Worm (Caenorhabditis elegans): ENCODE measurements around the gene dot-1.5.

Gene dot-1.5

DNA sequence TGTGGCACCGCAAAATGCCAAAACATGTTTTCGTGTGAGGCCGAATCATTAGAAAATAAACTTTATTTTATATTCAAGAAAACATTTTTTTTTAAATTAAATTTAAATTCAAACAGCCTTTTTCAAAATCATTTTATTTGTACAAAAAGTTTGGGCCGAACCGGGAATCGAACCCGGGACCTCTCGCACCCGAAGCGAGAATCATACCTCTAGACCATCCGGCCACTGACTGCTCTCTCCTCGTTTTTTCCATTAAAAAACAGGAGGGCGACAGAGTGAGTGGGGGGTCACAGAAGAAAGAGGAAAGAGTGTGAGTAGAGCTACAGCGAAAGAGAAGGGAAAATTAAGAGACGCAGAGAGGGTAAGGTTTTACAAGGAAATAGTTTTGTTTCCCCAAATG, 36.6 kb upstream of the dot-1.5 start (continued):
- TF ChIP-seq unc-3 (GFP tag; conservative IDR thresholded peaks at IDR 0.05) (peak; percentile 51), unc-3 (tag; optimal IDR thresholded peaks at IDR 0.05) (no peak), eyg-1 (tag; optimal IDR thresholded peaks at IDR 0.05) (peak; percentile 39), sox-4 (tag; optimal IDR thresholded peaks at IDR 0.05) (peak; percentile 62), ceh-45 (GFP tag; IDR thresholded peaks at IDR 0.05) (peak; percentile 41; the same call in 1 of the 2 replicates), tbx-2 (tag; optimal IDR thresholded peaks at IDR 0.05) (peak; percentile 78), C08G9.2 (tag; optimal IDR thresholded peaks at IDR 0.05) (peak; percentile 62), hlh-30 (tag; optimal IDR thresholded peaks at IDR 0.05; ENCODE audit: insufficient read depth) (no peak), hlh-8 (tag; optimal IDR thresholded peaks at IDR 0.05) (peak; percentile 33), sox-2 (GFP tag; IDR thresholded peaks at IDR 0.05) (peak; percentile 68), unc-55 (GFP tag; optimal IDR thresholded peaks at IDR 0.05) (no peak), F13H6.1 (tag; optimal IDR thresholded peaks at IDR 0.05) (no peak), pha-2 (tag; optimal IDR thresholded peaks at IDR 0.05) (peak; percentile 71), ceh-31 (tag; optimal IDR thresholded peaks at IDR 0.05) (no peak), dmd-4 (tag; optimal IDR thresholded peaks at IDR 0.05; ENCODE audit: borderline replicate concordance) (no peak), ceh-9 (tag; optimal IDR thresholded peaks at IDR 0.05) (peak; percentile 46), ceh-30 (tag; optimal IDR thresholded peaks at IDR 0.05) (peak; percentile 3), K02D7.2 (tag; optimal IDR thresholded peaks at IDR 0.05) (peak; percentile 62), pag-3 (tag; optimal IDR thresholded peaks at IDR 0.05; ENCODE audit: borderline replicate concordance) (no peak), ceh-14 (tag; optimal IDR thresholded peaks at IDR 0.05) (peak; percentile 2), ceh-34 (tag; optimal IDR thresholded peaks at IDR 0.05) (peak; percentile 51), sdc-2 (tag; optimal IDR thresholded peaks at IDR 0.05) (peak; percentile 94), ceh-48 (tag; optimal IDR thresholded peaks at IDR 0.05) (peak; percentile 53), Y22D7AL.16 (tag; optimal IDR thresholded peaks at IDR 0.05) (peak; percentile 24), madf-2 (tag; optimal IDR thresholded peaks at IDR 0.05) (peak; percentile 4), C38D4.7 (GFP tag; optimal IDR thresholded peaks at IDR 0.05) (peak; percentile 65), T23F11.4 (GFP tag; optimal IDR thresholded peaks at IDR 0.05) (peak; percentile 51), che-1 (tag; optimal IDR thresholded peaks at IDR 0.05) (peak; percentile 77), fkh-10 (GFP tag; optimal IDR thresholded peaks at IDR 0.05) (no peak), odd-2 (tag; optimal IDR thresholded peaks at IDR 0.05) (peak; percentile 48), ceh-2 (tag; optimal IDR thresholded peaks at IDR 0.05) (peak; percentile 61), unc-86 (tag; optimal IDR thresholded peaks at IDR 0.05) (peak; percentile 57), ceh-6 (GFP tag; optimal IDR thresholded peaks at IDR 0.05) (peak; percentile 74)

DNA sequence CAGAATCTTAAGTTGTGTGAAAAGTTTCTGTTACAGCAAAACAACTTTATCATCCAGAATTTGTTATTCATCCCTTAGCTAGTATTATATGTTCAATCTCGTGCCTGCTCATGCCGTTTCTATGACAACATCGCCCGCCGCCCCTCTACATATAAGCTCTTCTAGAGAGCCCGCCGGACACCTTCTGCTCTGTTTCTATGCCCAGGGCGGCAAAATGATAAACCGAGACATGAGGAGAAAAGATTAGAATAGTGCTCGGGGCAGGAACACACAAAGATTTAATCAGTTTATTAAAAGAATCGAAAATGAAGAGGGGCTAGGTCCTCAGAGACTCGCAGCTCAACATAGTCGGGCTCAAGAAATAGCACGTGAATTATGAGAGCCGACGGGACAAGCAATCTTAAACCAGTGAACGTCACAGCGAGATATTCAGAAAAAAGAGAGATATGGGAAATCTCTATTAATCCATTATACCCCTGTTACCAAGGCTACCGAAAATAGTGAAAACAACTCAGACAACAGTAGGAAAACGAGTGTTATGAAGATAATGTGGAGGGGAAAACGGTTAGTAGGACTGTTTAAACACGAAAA, 28.7 kb upstream of the dot-1.5 start:
- TF ChIP-seq hlh-6 (tag; optimal IDR thresholded peaks at IDR 0.05) (no peak), unc-42 (tag; optimal IDR thresholded peaks at IDR 0.05) (peak; percentile 4), sox-4 (tag; optimal IDR thresholded peaks at IDR 0.05) (no peak), ceh-22 (tag; optimal IDR thresholded peaks at IDR 0.05) (no peak), sdc-2 (tag; optimal IDR thresholded peaks at IDR 0.05) (peak; percentile 98), madf-2 (tag; optimal IDR thresholded peaks at IDR 0.05) (no peak), odd-2 (tag; optimal IDR thresholded peaks at IDR 0.05) (no peak), ceh-48 (tag; optimal IDR thresholded peaks at IDR 0.05) (no peak), ceh-30 (tag; optimal IDR thresholded peaks at IDR 0.05) (no peak), fkh-6 (tag; optimal IDR thresholded peaks at IDR 0.05) (no peak), gmeb-2 (tag; optimal IDR thresholded peaks at IDR 0.05) (no peak), dve-1 (tag; optimal IDR thresholded peaks at IDR 0.05) (no peak), tbx-2 (tag; optimal IDR thresholded peaks at IDR 0.05) (peak; percentile 42), ama-1 (optimal IDR thresholded peaks at IDR 0.05) (no peak), ttx-3 (tag; optimal IDR thresholded peaks at IDR 0.05) (no peak), unc-55 (GFP tag; optimal IDR thresholded peaks at IDR 0.05) (no peak), unc-3 (GFP tag; conservative IDR thresholded peaks at IDR 0.05) (no peak), unc-3 (tag; optimal IDR thresholded peaks at IDR 0.05) (no peak), ets-4 (tag; optimal IDR thresholded peaks at IDR 0.05) (no peak), pax-1 (tag; optimal IDR thresholded peaks at IDR 0.05) (no peak), hlh-13 (GFP tag; optimal IDR thresholded peaks at IDR 0.05) (no peak), fax-1 (tag; optimal IDR thresholded peaks at IDR 0.05) (no peak), hlh-8 (tag; optimal IDR thresholded peaks at IDR 0.05) (no peak), ahr-1 (tag; optimal IDR thresholded peaks at IDR 0.05) (no peak), C38D4.7 (GFP tag; optimal IDR thresholded peaks at IDR 0.05) (no peak), ceh-9 (tag; optimal IDR thresholded peaks at IDR 0.05) (no peak), ceh-19 (GFP tag; optimal IDR thresholded peaks at IDR 0.05) (no peak), fkh-10 (GFP tag; optimal IDR thresholded peaks at IDR 0.05) (no peak), elt-4 (tag; optimal IDR thresholded peaks at IDR 0.05) (no peak), ceh-6 (GFP tag; optimal IDR thresholded peaks at IDR 0.05) (no peak), ceh-18 (tag; optimal IDR thresholded peaks at IDR 0.05) (peak; percentile 18), pqm-1 (tag; optimal IDR thresholded peaks at IDR 0.05) (no peak)

All from whole organism, late embryonic.